Worm (Caenorhabditis elegans): Measurements from ENCODE around the gene swsn-7.

ce11 chrII:8006962-8007361 is 20.6 kb downstream of the swsn-7 start:
- TF ChIP-seq elt-3 (tag; optimal IDR thresholded peaks at IDR 0.05), result no peak
- no peak for TF ChIP-seq unc-39 (tag; optimal IDR thresholded peaks at IDR 0.05)
- no peak for TF ChIP-seq mab-5 (tag; optimal IDR thresholded peaks at IDR 0.05)
- no peak for TF ChIP-seq ces-1 (GFP tag; optimal IDR thresholded peaks at IDR 0.05)
- no peak for TF ChIP-seq nhr-237 (tag; optimal IDR thresholded peaks at IDR 0.05)
- no peak for TF ChIP-seq mep-1 (tag; optimal IDR thresholded peaks at IDR 0.05)
- no peak for TF ChIP-seq sptf-1 (tag; optimal IDR thresholded peaks at IDR 0.05)
- TF ChIP-seq lin-13 (tag; optimal IDR thresholded peaks at IDR 0.05), result no peak
- no peak for TF ChIP-seq pha-4 (tag; optimal IDR thresholded peaks at IDR 0.05)
- no peak for TF ChIP-seq nhr-28 (tag; optimal IDR thresholded peaks at IDR 0.05)

Measured in whole organism, mixed stage, embryonic.